Fruit fly (Drosophila melanogaster): ENCODE measurements around the gene CG11030.

CG11030 gene

DNA sequence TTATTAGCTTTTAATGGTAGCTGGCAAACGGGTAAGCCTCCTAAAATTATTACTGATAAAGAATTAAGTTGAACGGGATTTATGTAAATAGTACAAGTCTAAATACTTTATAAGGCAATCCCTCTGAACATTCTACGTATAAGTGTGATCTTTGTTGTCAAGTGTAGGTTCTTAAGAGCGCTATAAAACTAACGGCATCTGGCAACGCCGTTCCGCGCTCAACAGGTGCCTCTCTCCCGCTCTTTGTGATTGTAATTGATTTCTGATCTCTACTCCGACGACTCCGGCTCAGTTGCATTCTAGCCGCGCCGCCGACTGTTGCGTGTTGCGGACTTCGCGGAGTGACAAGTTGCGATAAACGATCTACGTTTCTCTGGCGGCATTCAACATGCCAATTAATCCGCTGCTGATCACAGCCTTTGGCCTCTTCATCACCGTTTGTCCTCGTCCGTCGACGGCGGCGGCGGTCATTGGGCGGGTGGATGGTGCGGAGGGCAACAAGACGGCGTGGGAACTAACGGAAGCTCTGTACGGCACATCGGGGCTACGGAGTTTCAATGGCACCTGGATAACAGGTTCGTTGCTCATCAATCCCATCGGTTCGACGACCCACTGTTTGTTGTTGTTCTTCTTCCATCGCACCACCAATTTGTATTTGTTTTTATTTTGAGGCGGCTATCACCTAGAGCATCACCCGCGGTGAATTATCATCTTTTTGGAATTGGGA lies 80.8 kb downstream of the CG11030 start, which contains the start of gene CG11034:
Gene CG11034 (plus strand): TSS at position 305 of the 727 bp plus-strand sequence.
- TF ChIP-seq ttk (optimal IDR thresholded peaks at IDR 0.05) = no peak
- TF ChIP-seq insv (optimal IDR thresholded peaks at IDR 0.05) = no peak
- no peak for TF ChIP-seq Myc (optimal IDR thresholded peaks at IDR 0.05)
- TF ChIP-seq psq (optimal IDR thresholded peaks at IDR 0.05) = no peak
- no peak for TF ChIP-seq Sin3A (optimal IDR thresholded peaks at IDR 0.05)
- TF ChIP-seq h (optimal IDR thresholded peaks at IDR 0.05) = no peak

dm6 chr2L:5811274-5811673 lies 86.8 kb downstream of the CG11030 start, which contains the start of gene CG43307:
Gene CG43307 (plus strand): TSS chr2L:5811574.
- TF ChIP-seq ttk (optimal IDR thresholded peaks at IDR 0.05) (no peak), Myc (optimal IDR thresholded peaks at IDR 0.05) (no peak), h (optimal IDR thresholded peaks at IDR 0.05) (no peak), Sin3A (optimal IDR thresholded peaks at IDR 0.05) (no peak), insv (optimal IDR thresholded peaks at IDR 0.05) (no peak), psq (optimal IDR thresholded peaks at IDR 0.05) (no peak)
